Fruit fly (Drosophila melanogaster) whole organism, embryonic: ENCODE measurements around the gene CG15418.

Source experiments
- Bdp1 ChIP-seq: fragments of 200-800 bp; sonication (Bioruptor generic); optimal IDR thresholded peaks from 3 replicates; lab custom pipeline; 2016; ENCODE audit warnings: missing biosample characterization, missing genetic modification characterization
- CG10462 ChIP-seq: fragments of 200-800 bp; sonication (Bioruptor generic); optimal IDR thresholded peaks from 2 replicates; lab custom pipeline; 2016; ENCODE audit warnings: missing biosample characterization, missing genetic modification characterization
- CG11695 ChIP-seq: fragments of 200-800 bp; sonication (Bioruptor generic); IDR thresholded peaks from 3 replicates; pipeline ENCODE4 v1.3.6; 2022; ENCODE audit warnings: missing biosample characterization, missing genetic modification characterization
- CG11696 ChIP-seq: fragments of 200-800 bp; sonication (Bioruptor generic); IDR thresholded peaks from 2 replicates; pipeline ENCODE4 v1.3.6; 2022; ENCODE audit warnings: missing biosample characterization, missing genetic modification characterization
- CG12219 ChIP-seq: fragments of 200-800 bp; sonication (Bioruptor generic); optimal IDR thresholded peaks from 3 replicates; lab custom pipeline; 2018; ENCODE audit warnings: missing biosample characterization, mild to moderate bottlenecking, missing genetic modification characterization
- CG15601 ChIP-seq: fragments of 200-800 bp; sonication (Bioruptor generic); optimal IDR thresholded peaks from 3 replicates; lab custom pipeline; 2019; ENCODE audit warnings: missing biosample characterization, mild to moderate bottlenecking, missing genetic modification characterization, moderate library complexity
- CG17385 ChIP-seq: fragments of 200-800 bp; sonication (Bioruptor generic); optimal IDR thresholded peaks from 3 replicates; lab custom pipeline; 2018; ENCODE audit warnings: missing biosample characterization, mild to moderate bottlenecking, missing genetic modification characterization
- CG32532 ChIP-seq: fragments of 200-800 bp; sonication (Bioruptor generic); IDR thresholded peaks from 2 replicates; pipeline ENCODE4 v1.3.6; 2022; ENCODE audit warnings: missing biosample characterization, missing genetic modification characterization
- CG4820 ChIP-seq: fragments of 200-800 bp; sonication (Bioruptor generic); optimal IDR thresholded peaks from 3 replicates; lab custom pipeline; 2016; ENCODE audit warnings: missing biosample characterization, missing genetic modification characterization
- CG5245 ChIP-seq: fragments of 200-800 bp; sonication (Bioruptor generic); optimal IDR thresholded peaks from 3 replicates; lab custom pipeline; 2016; ENCODE audit warnings: missing biosample characterization, missing genetic modification characterization
- CG6689 ChIP-seq: fragments of 200-800 bp; sonication (Bioruptor generic); IDR thresholded peaks from 2 replicates; pipeline ENCODE4 v1.3.6; 2022; ENCODE audit warnings: missing biosample characterization, missing genetic modification characterization
- CG8924 ChIP-seq: fragments of 200-800 bp; optimal IDR thresholded peaks from 3 replicates; lab custom pipeline; 2019; ENCODE audit warnings: missing biosample characterization, mild to moderate bottlenecking, missing genetic modification characterization, moderate library complexity
- CG9215 ChIP-seq: fragments of 200-800 bp; sonication (Bioruptor generic); IDR thresholded peaks from 2 replicates; pipeline ENCODE4 v1.3.6; 2022; ENCODE audit warnings: missing biosample characterization, missing genetic modification characterization
- CG9876 ChIP-seq: fragments of 200-800 bp; sonication (Bioruptor generic); optimal IDR thresholded peaks from 2 replicates; lab custom pipeline; 2016; ENCODE audit warnings: missing biosample characterization, missing genetic modification characterization
- CG9932 ChIP-seq: fragments of 200-800 bp; sonication (Bioruptor generic); IDR thresholded peaks from 2 replicates; pipeline ENCODE4 v1.3.6; 2022; ENCODE audit warnings: missing biosample characterization, missing genetic modification characterization
- Chrac-16 ChIP-seq: fragments of 200-800 bp; sonication (Bioruptor generic); optimal IDR thresholded peaks from 3 replicates; lab custom pipeline; 2016; ENCODE audit warnings: missing biosample characterization, missing genetic modification characterization
- D19A ChIP-seq: fragments of 200-800 bp; optimal IDR thresholded peaks from 3 replicates; lab custom pipeline; 2019; ENCODE audit warnings: missing biosample characterization, mild to moderate bottlenecking, missing genetic modification characterization, moderate library complexity
- Dll ChIP-seq: fragments of 200-800 bp; sonication (Bioruptor generic); IDR thresholded peaks from 4 replicates; pipeline ENCODE4 v1.3.6; 2022; ENCODE audit warnings: missing biosample characterization, missing genetic modification characterization; ENCODE audit not compliant: partially characterized antibody
- E2f2 ChIP-seq: fragments of 200-800 bp; sonication (Bioruptor generic); IDR thresholded peaks from 2 replicates; pipeline ENCODE4 v1.3.6; 2022; ENCODE audit warnings: missing biosample characterization, missing genetic modification characterization
- HLHmδ ChIP-seq: fragments of 200-800 bp; sonication (Bioruptor generic); optimal IDR thresholded peaks from 2 replicates; lab custom pipeline; 2018; ENCODE audit warnings: missing biosample characterization, mild to moderate bottlenecking, missing genetic modification characterization, moderate library complexity
- Med ChIP-seq: fragments of 200-800 bp; sonication (Bioruptor generic); peaks from one replicate; lab custom pipeline; 2016; ENCODE audit warnings: missing biosample characterization, missing genetic modification characterization, mild to moderate bottlenecking, inconsistent platforms, moderate library complexity
- Nf-YB ChIP-seq: fragments of 200-800 bp; sonication (Bioruptor generic); optimal IDR thresholded peaks from 3 replicates; lab custom pipeline; 2019; ENCODE audit warnings: missing biosample characterization, mild to moderate bottlenecking, missing genetic modification characterization, moderate library complexity
- Nf-YC ChIP-seq: fragments of 200-800 bp; optimal IDR thresholded peaks from 3 replicates; lab custom pipeline; 2019; ENCODE audit warnings: missing biosample characterization, mild to moderate bottlenecking, missing genetic modification characterization, moderate library complexity
- Pdp1 ChIP-seq, 2 experiments: fragments of 200-800 bp; sonication (Bioruptor generic); optimal IDR thresholded peaks; 3 replicates each; lab custom pipeline; 2016; ENCODE audit warnings: missing biosample characterization in 2 of 2, missing genetic modification characterization in 2 of 2, mild to moderate bottlenecking in 1 of 2, moderate library complexity in 1 of 2
- Rfx ChIP-seq: fragments of 200-800 bp; sonication (Bioruptor generic); IDR thresholded peaks from 2 replicates; pipeline ENCODE4 v1.3.6; 2022; ENCODE audit warnings: missing biosample characterization, missing genetic modification characterization
- Sox100B ChIP-seq: fragments of 200-800 bp; sonication (Bioruptor generic); optimal IDR thresholded peaks from 3 replicates; lab custom pipeline; 2018; ENCODE audit warnings: missing biosample characterization, mild to moderate bottlenecking, missing genetic modification characterization
- Spps ChIP-seq: fragments of 200-800 bp; sonication (Bioruptor generic); optimal IDR thresholded peaks from 2 replicates; lab custom pipeline; 2018; ENCODE audit warnings: missing biosample characterization, mild to moderate bottlenecking, missing genetic modification characterization
- Vsx1 ChIP-seq: fragments of 200-800 bp; sonication (Bioruptor generic); optimal IDR thresholded peaks from 2 replicates; lab custom pipeline; 2017; ENCODE audit warnings: missing biosample characterization, mild to moderate bottlenecking, missing genetic modification characterization, missing genetic modification reagents
- ac ChIP-seq: fragments of 200-800 bp; sonication (Bioruptor generic); optimal IDR thresholded peaks from 3 replicates; lab custom pipeline; 2017; ENCODE audit warnings: missing biosample characterization, mild to moderate bottlenecking, missing genetic modification characterization
- ara ChIP-seq: fragments of 200-800 bp; sonication (Bioruptor generic); IDR thresholded peaks from 2 replicates; pipeline ENCODE4 v1.3.6; 2022; ENCODE audit warnings: missing biosample characterization, missing genetic modification characterization
- bsh ChIP-seq, 2 experiments: fragments of 200-800 bp; sonication (Bioruptor generic); optimal IDR thresholded peaks; 2 replicates each; lab custom pipeline; 2017 to 2018; ENCODE audit warnings: mild to moderate bottlenecking in 2 of 2, missing biosample characterization in 2 of 2, missing genetic modification characterization in 2 of 2, moderate library complexity in 1 of 2
- cas ChIP-seq: fragments of 200-800 bp; sonication (Bioruptor generic); IDR thresholded peaks from 2 replicates; pipeline ENCODE4 v1.3.6; 2022; ENCODE audit warnings: missing biosample characterization, missing genetic modification characterization
- crol ChIP-seq: fragments of 200-800 bp; sonication (Bioruptor generic); IDR thresholded peaks from 2 replicates; pipeline ENCODE4 v1.3.6; 2022; ENCODE audit warnings: missing biosample characterization, missing genetic modification characterization
- dpn ChIP-seq, 2 experiments: fragments of 200-800 bp; sonication (Bioruptor generic); optimal IDR thresholded peaks; 3 replicates each; lab custom pipeline; 2016; ENCODE audit warnings: missing biosample characterization in 2 of 2, missing genetic modification characterization in 2 of 2
- ftz-f1 ChIP-seq: fragments of 200-800 bp; sonication (Bioruptor generic); optimal IDR thresholded peaks from 2 replicates; lab custom pipeline; 2016; ENCODE audit warnings: missing biosample characterization, missing genetic modification characterization
- gce ChIP-seq: fragments of 200-800 bp; sonication (Bioruptor generic); IDR thresholded peaks from 3 replicates; pipeline ENCODE4 v1.3.6; 2022; ENCODE audit warnings: missing biosample characterization, missing genetic modification characterization
- gro ChIP-seq: fragments of 200-800 bp; sonication (Bioruptor generic); optimal IDR thresholded peaks from 2 replicates; lab custom pipeline; 2016; ENCODE audit warnings: missing biosample characterization, missing genetic modification characterization
- kah ChIP-seq: fragments of 200-800 bp; sonication (Bioruptor generic); optimal IDR thresholded peaks from 2 replicates; lab custom pipeline; 2018; ENCODE audit warnings: missing biosample characterization, mild to moderate bottlenecking, missing genetic modification characterization
- lbe ChIP-seq: fragments of 200-800 bp; sonication (Bioruptor generic); optimal IDR thresholded peaks from 2 replicates; lab custom pipeline; 2016; ENCODE audit warnings: missing biosample characterization, mild to moderate bottlenecking, missing genetic modification characterization
- lmd ChIP-seq: fragments of 200-800 bp; sonication (Bioruptor generic); IDR thresholded peaks from 2 replicates; pipeline ENCODE4 v1.3.6; 2022; ENCODE audit warnings: missing biosample characterization, missing genetic modification characterization
- onecut ChIP-seq: fragments of 200-800 bp; sonication (Bioruptor generic); IDR thresholded peaks from 2 replicates; pipeline ENCODE4 v1.3.6; 2022; ENCODE audit warnings: missing biosample characterization, missing genetic modification characterization
- pan ChIP-seq, 4 experiments: fragments of >200 bp in 3 of 4; fragments of 200-800 bp in 1 of 4; sonication (Bioruptor generic) in 1 of 4; optimal IDR thresholded peaks in 3 of 4; IDR thresholded peaks in 1 of 4; 2 replicates each; pipeline versions ENCODE4 v1.3.6 to Lab custom; 2017 to 2022; ENCODE audit warnings: missing biosample characterization in 2 of 4, missing genetic modification characterization in 2 of 4, mixed read lengths in 1 of 4
- rib ChIP-seq: fragments of 200-800 bp; sonication (Bioruptor generic); IDR thresholded peaks from 2 replicates; pipeline ENCODE4 v1.3.6; 2022; ENCODE audit warnings: missing biosample characterization, missing genetic modification characterization
- sens ChIP-seq: fragments of 200-800 bp; sonication (Bioruptor generic); peaks from one replicate; lab custom pipeline; 2016; ENCODE audit warnings: missing biosample characterization, missing genetic modification characterization
- sob ChIP-seq: fragments of 200-800 bp; sonication (Bioruptor generic); IDR thresholded peaks from 2 replicates; pipeline ENCODE4 v1.3.6; 2022; ENCODE audit warnings: missing biosample characterization, missing genetic modification characterization
- unc-4 ChIP-seq: fragments of 200-800 bp; sonication (Bioruptor generic); IDR thresholded peaks from 2 replicates; pipeline ENCODE4 v1.3.6; 2022; ENCODE audit warnings: missing biosample characterization, missing genetic modification characterization; ENCODE audit not compliant: partially characterized antibody
- vfl ChIP-seq: fragments of 200-800 bp; sonication (Bioruptor generic); optimal IDR thresholded peaks from 2 replicates; lab custom pipeline; 2016; ENCODE audit warnings: missing biosample characterization, missing genetic modification characterization
- vnd ChIP-seq: fragments of 200-800 bp; sonication (Bioruptor generic); IDR thresholded peaks from 3 replicates; pipeline ENCODE4 v1.3.6; 2022; ENCODE audit warnings: missing biosample characterization, missing genetic modification characterization; ENCODE audit not compliant: partially characterized antibody
- z ChIP-seq: fragments of 200-800 bp; sonication (Bioruptor generic); IDR thresholded peaks from 3 replicates; pipeline ENCODE4 v1.3.6; 2022; ENCODE audit warnings: missing biosample characterization, missing genetic modification characterization

Gene CG15418

dm6 chr2L:3580668-3581172 is 40.8 kb downstream of the CG15418 start, which contains the start of gene sob (continued):
- TF ChIP-seq pan (optimal IDR thresholded peaks at IDR 0.05; lab: Kevin White, UChicago) (no peak), pan (GFP tag; optimal IDR thresholded peaks at IDR 0.05 in 1 of 2, IDR thresholded peaks at IDR 0.05 in 1 of 2) (no peak), sob (peak; percentile 67; the same call in 1 of the 2 replicates), CG9876 (no peak), gro (GFP tag; lab: Kevin White, UChicago) (no peak), Bdp1 (GFP tag; lab: Kevin White, UChicago) (no peak), Pdp1 (GFP tag; optimal IDR thresholded peaks at IDR 0.05; lab: Kevin White, UChicago) (peak in 1 of 2 experiments; percentile 50), Chrac-16 (GFP tag; lab: Kevin White, UChicago) (no peak), CG9932 (GFP tag; lab: Robert Waterston, UW) (peak; percentile 29; the same call in 1 of the 2 replicates), sens (peak; percentile 79), CG5245 (GFP tag; lab: Kevin White, UChicago) (no peak), z (GFP tag; lab: Robert Waterston, UW) (peak; percentile 95), gce (0 out of 3 replicates have a peak, but pooled peaks have one; percentile 8), Spps (tag; lab: Kevin White, UChicago) (no peak), HLHmδ (no peak), vfl (GFP tag; lab: Kevin White, UChicago) (no peak), kah (GFP tag; lab: Kevin White, UChicago) (peak; percentile 55), CG11695 (GFP tag; lab: Robert Waterston, UW) (peak; percentile 59; the same call in 1 of the 3 replicates), CG15601 (tag; lab: Kevin White, UChicago) (peak; percentile 0), rib (GFP tag; lab: Robert Waterston, UW) (peak; percentile 31; the same call in 1 of the 2 replicates), CG4820 (GFP tag; lab: Kevin White, UChicago) (no peak), onecut (GFP tag; lab: Robert Waterston, UW) (0 out of 2 replicates have a peak, but pooled peaks have one; percentile 7), Sox100B (GFP tag; lab: Kevin White, UChicago) (no peak), ara (GFP tag; lab: Robert Waterston, UW) (peak; percentile 54), crol (GFP tag; lab: Robert Waterston, UW) (peak; percentile 61), Dll (GFP tag; lab: Robert Waterston, UW) (peak; percentile 80), vnd (GFP tag; lab: Robert Waterston, UW) (0 out of 3 replicates have a peak, but pooled peaks have one; percentile 21), D19A (tag; lab: Kevin White, UChicago) (no peak), dpn (GFP tag; optimal IDR thresholded peaks at IDR 0.05; lab: Kevin White, UChicago) (no peak), Vsx1 (peak; percentile 30), CG8924 (tag; lab: Kevin White, UChicago) (peak; percentile 25), CG10462 (GFP tag; lab: Kevin White, UChicago) (no peak), lmd (GFP tag; lab: Robert Waterston, UW) (no peak), CG32532 (peak; percentile 83; the same call in 1 of the 2 replicates), bsh (GFP tag; optimal IDR thresholded peaks at IDR 0.05; lab: Kevin White, UChicago) (peak in 1 of 2 experiments; percentile 23), ftz-f1 (peak; percentile 4), Med (peak; percentile 13), E2f2 (GFP tag; lab: Robert Waterston, UW) (peak; percentile 21; the same call in 1 of the 2 replicates), ac (GFP tag; lab: Kevin White, UChicago) (peak; percentile 52), CG11696 (0 out of 2 replicates have a peak, but pooled peaks have one; percentile 21), Rfx (peak; percentile 38; the same call in 1 of the 2 replicates), cas (GFP tag; lab: Robert Waterston, UW) (no peak), CG12219 (GFP tag; lab: Kevin White, UChicago) (peak; percentile 8), Nf-YB (GFP tag; lab: Kevin White, UChicago) (peak; percentile 95), lbe (GFP tag; lab: Kevin White, UChicago) (peak; percentile 58), Nf-YC (peak; percentile 97), CG6689 (peak; percentile 43; the same call in 1 of the 2 replicates), CG9215 (GFP tag; lab: Robert Waterston, UW) (no peak), CG17385 (peak; percentile 84), unc-4 (peak; percentile 49; the same call in 1 of the 2 replicates)
